Worm (Caenorhabditis elegans) whole organism, L4 larva: ENCODE data around the gene tbc-13.
A peak's percentile ranks its signal among the peaks of the same experiment; 100 is the strongest.

Experiments
- F26F4.8 ChIP-seq: fragments of 200-800 bp; sonication (Bioruptor generic); conservative IDR thresholded peaks from 2 replicates; pipeline ENCODE4 v1.3.6; 2022; ENCODE audit warnings: missing genetic modification characterization, missing compliant biosample characterization
- F37D6.2 ChIP-seq: sonication (generic microtip); optimal IDR thresholded peaks from 2 replicates; lab custom pipeline; 2016; ENCODE audit warnings: mild to moderate bottlenecking, missing genetic modification characterization, missing compliant biosample characterization
- F49E8.2 ChIP-seq: sonication (generic microtip); optimal IDR thresholded peaks from 2 replicates; lab custom pipeline; 2016; ENCODE audit warnings: missing compliant biosample characterization, mild to moderate bottlenecking, missing genetic modification characterization, borderline replicate concordance
- R02D3.7 ChIP-seq: fragments of 150-350 bp; sonication (generic microtip); optimal IDR thresholded peaks from 3 replicates; lab custom pipeline; 2014; ENCODE audit warnings: missing biosample characterization, missing genetic modification characterization
- Y48G9A.11 ChIP-seq: fragments of 200-800 bp; sonication (Bioruptor generic); IDR thresholded peaks from 2 replicates; pipeline ENCODE4 v1.3.6; 2022; ENCODE audit warnings: missing genetic modification reagents, missing genetic modification characterization, missing compliant biosample characterization
- ZK337.2 ChIP-seq: fragments of 200-800 bp; sonication (Bioruptor generic); IDR thresholded peaks from 2 replicates; pipeline ENCODE4 v1.3.6; 2022; ENCODE audit warnings: missing genetic modification reagents, missing genetic modification characterization, missing compliant biosample characterization
- aha-1 ChIP-seq: fragments of 150-350 bp; peaks from one replicate; lab custom pipeline; 2014; ENCODE audit warnings: missing biosample characterization, missing genetic modification characterization
- arid-1 ChIP-seq: fragments of 200-800 bp; sonication (Bioruptor generic); conservative IDR thresholded peaks from 2 replicates; pipeline ENCODE4 v1.3.6; 2022; ENCODE audit warnings: missing genetic modification reagents, missing genetic modification characterization, missing compliant biosample characterization
- attf-4 ChIP-seq: sonication (generic microtip); optimal IDR thresholded peaks from 3 replicates; lab custom pipeline; 2017; ENCODE audit warnings: missing biosample characterization, missing genetic modification characterization
- ceh-20 ChIP-seq: fragments of 200-800 bp; sonication (Bioruptor generic); IDR thresholded peaks from 2 replicates; pipeline ENCODE4 v1.3.6; 2022; ENCODE audit warnings: missing genetic modification reagents, missing genetic modification characterization, missing compliant biosample characterization
- ceh-28 ChIP-seq: fragments of 150-350 bp; optimal IDR thresholded peaks from 2 replicates; lab custom pipeline; 2014; ENCODE audit warnings: missing biosample characterization, missing genetic modification reagents, missing genetic modification characterization
- ceh-32 ChIP-seq: sonication (generic microtip); optimal IDR thresholded peaks from 2 replicates; lab custom pipeline; 2016; ENCODE audit warnings: mild to moderate bottlenecking, missing genetic modification characterization, missing compliant biosample characterization; ENCODE audit not compliant: poor library complexity
- cey-2 ChIP-seq: sonication (generic microtip); optimal IDR thresholded peaks from 3 replicates; lab custom pipeline; 2017; ENCODE audit warnings: missing genetic modification characterization, mild to moderate bottlenecking, missing compliant biosample characterization, antibody characterized with exemption, borderline replicate concordance; ENCODE audit not compliant: insufficient read depth
- daf-16 ChIP-seq, 3 experiments: sonication (generic microtip); optimal IDR thresholded peaks; 2 replicates each; lab custom pipeline; 2016 to 2017; ENCODE audit warnings: missing genetic modification characterization in 3 of 3, missing genetic modification reagents in 3 of 3, mild to moderate bottlenecking in 2 of 3, missing compliant biosample characterization in 2 of 3, missing biosample characterization in 1 of 3, moderate library complexity in 1 of 3
- daf-8 ChIP-seq: fragments of 200-800 bp; sonication (Bioruptor generic); IDR thresholded peaks from 2 replicates; pipeline ENCODE4 v1.3.6; 2022; ENCODE audit warnings: missing genetic modification characterization, missing compliant biosample characterization
- dmd-8 ChIP-seq: fragments of 200-800 bp; sonication (Bioruptor generic); IDR thresholded peaks from 2 replicates; pipeline ENCODE4 v1.3.6; 2022; ENCODE audit warnings: missing genetic modification characterization, missing compliant biosample characterization
- dmd-9 ChIP-seq: fragments of 200-800 bp; sonication (Bioruptor generic); IDR thresholded peaks from 2 replicates; pipeline ENCODE4 v1.3.6; 2022; ENCODE audit warnings: missing genetic modification reagents, missing genetic modification characterization, missing compliant biosample characterization
- duxl-1 ChIP-seq: sonication (generic microtip); optimal IDR thresholded peaks from 2 replicates; lab custom pipeline; 2016; ENCODE audit warnings: mild to moderate bottlenecking, missing genetic modification characterization, moderate library complexity, missing compliant biosample characterization; ENCODE audit not compliant: poor library complexity
- egl-27 ChIP-seq: sonication (generic microtip); optimal IDR thresholded peaks from 3 replicates; lab custom pipeline; 2017; ENCODE audit warnings: missing biosample characterization, missing genetic modification reagents, missing genetic modification characterization
- egl-43 ChIP-seq: fragments of 200-800 bp; sonication (Bioruptor generic); IDR thresholded peaks from 2 replicates; pipeline ENCODE4 v1.3.6; 2022; ENCODE audit warnings: missing genetic modification reagents, missing genetic modification characterization, missing compliant biosample characterization
- fkh-10 ChIP-seq: fragments of 150-350 bp; optimal IDR thresholded peaks from 2 replicates; lab custom pipeline; 2014; ENCODE audit warnings: missing biosample characterization, missing genetic modification reagents, missing genetic modification characterization
- hif-1 ChIP-seq, 2 experiments: sonication (generic microtip); optimal IDR thresholded peaks; 2 replicates each; lab custom pipeline; 2016 to 2017; ENCODE audit warnings: missing compliant biosample characterization in 2 of 2, missing genetic modification characterization in 2 of 2, missing genetic modification reagents in 2 of 2, missing genotype in 2 of 2, mild to moderate bottlenecking in 1 of 2
- hlh-30 ChIP-seq: sonication (generic microtip); optimal IDR thresholded peaks from 2 replicates; lab custom pipeline; 2017; ENCODE audit warnings: antibody characterized with exemption, mild to moderate bottlenecking, missing genetic modification characterization, missing compliant biosample characterization; ENCODE audit not compliant: insufficient read depth
- jun-1 ChIP-seq: fragments of 150-350 bp; optimal IDR thresholded peaks from 2 replicates; lab custom pipeline; 2014; ENCODE audit warnings: missing biosample characterization, missing genetic modification reagents, missing genetic modification characterization
- lin-1 ChIP-seq: fragments of 200-800 bp; sonication (Bioruptor generic); IDR thresholded peaks from 2 replicates; pipeline ENCODE4 v1.3.6; 2022; ENCODE audit warnings: missing genetic modification reagents, missing genetic modification characterization, missing compliant biosample characterization
- lin-13 ChIP-seq: fragments of 150-350 bp; optimal IDR thresholded peaks from 2 replicates; lab custom pipeline; 2014; ENCODE audit warnings: missing biosample characterization, missing genetic modification reagents, missing genetic modification characterization
- lin-29 ChIP-seq: fragments of 200-800 bp; sonication (Bioruptor generic); IDR thresholded peaks from 2 replicates; pipeline ENCODE4 v1.3.6; 2022; ENCODE audit warnings: missing genetic modification reagents, missing genetic modification characterization, missing compliant biosample characterization
- lin-38 ChIP-seq: fragments of 200-800 bp; sonication (Bioruptor generic); IDR thresholded peaks from 2 replicates; pipeline ENCODE4 v1.3.6; 2022; ENCODE audit warnings: missing genetic modification reagents, missing genetic modification characterization, missing compliant biosample characterization
- madf-9 ChIP-seq: fragments of 200-800 bp; sonication (Bioruptor generic); conservative IDR thresholded peaks from 2 replicates; pipeline ENCODE4 v1.3.6; 2022; ENCODE audit warnings: missing genetic modification reagents, missing genetic modification characterization, missing compliant biosample characterization
- mdl-1 ChIP-seq, 2 experiments: fragments of 150-350 bp in 1 of 2; sonication (generic microtip) in 1 of 2; optimal IDR thresholded peaks; 2 replicates each; lab custom pipeline; 2014 to 2017; ENCODE audit warnings: missing biosample characterization in 2 of 2, missing genetic modification characterization in 2 of 2
- mdt-29 ChIP-seq: fragments of 200-800 bp; sonication (Bioruptor generic); IDR thresholded peaks from 2 replicates; pipeline ENCODE4 v1.3.6; 2022; ENCODE audit warnings: missing genetic modification reagents, missing genetic modification characterization, missing compliant biosample characterization
- mxl-3 ChIP-seq: fragments of 200-800 bp; sonication (Bioruptor generic); optimal IDR thresholded peaks from 2 replicates; lab custom pipeline; 2018; ENCODE audit warnings: mild to moderate bottlenecking, missing genetic modification characterization, missing compliant biosample characterization
- nhr-102 ChIP-seq: sonication (generic microtip); optimal IDR thresholded peaks from 2 replicates; lab custom pipeline; 2016; ENCODE audit warnings: mild to moderate bottlenecking, missing genetic modification characterization, moderate library complexity, missing compliant biosample characterization
- nhr-28 ChIP-seq: fragments of 150-350 bp; optimal IDR thresholded peaks from 2 replicates; lab custom pipeline; 2014; ENCODE audit warnings: missing biosample characterization, missing genetic modification characterization
- nhr-42 ChIP-seq: fragments of 200-800 bp; sonication (Bioruptor generic); IDR thresholded peaks from 2 replicates; pipeline ENCODE4 v1.3.6; 2022; ENCODE audit warnings: missing genetic modification characterization, missing compliant biosample characterization
- nhr-48 ChIP-seq: sonication (generic microtip); optimal IDR thresholded peaks from 2 replicates; lab custom pipeline; 2016; ENCODE audit warnings: mild to moderate bottlenecking, missing genetic modification characterization, missing compliant biosample characterization
- nhr-6 ChIP-seq: fragments of 150-350 bp; optimal IDR thresholded peaks from 2 replicates; lab custom pipeline; 2014; ENCODE audit warnings: missing biosample characterization, missing genetic modification characterization
- nhr-77 ChIP-seq: fragments of 150-350 bp; optimal IDR thresholded peaks from 2 replicates; lab custom pipeline; 2014; ENCODE audit warnings: missing biosample characterization, missing genetic modification characterization
- pqm-1 ChIP-seq: sonication (generic microtip); optimal IDR thresholded peaks from 2 replicates; lab custom pipeline; 2017; ENCODE audit warnings: missing biosample characterization, missing genetic modification characterization
- skn-1 ChIP-seq: fragments of 150-350 bp; optimal IDR thresholded peaks from 2 replicates; lab custom pipeline; 2014; ENCODE audit warnings: missing biosample characterization, missing genetic modification characterization
- snpc-1.2 ChIP-seq: fragments of 200-800 bp; sonication (Bioruptor generic); IDR thresholded peaks from 2 replicates; pipeline ENCODE4 v1.3.6; 2022; ENCODE audit warnings: missing genetic modification reagents, missing genetic modification characterization, missing compliant biosample characterization
- snpc-4 ChIP-seq: fragments of 150-350 bp; optimal IDR thresholded peaks from 2 replicates; lab custom pipeline; 2014; ENCODE audit warnings: missing biosample characterization, missing genetic modification characterization
- spr-1 ChIP-seq: sonication (generic microtip); optimal IDR thresholded peaks from 2 replicates; lab custom pipeline; 2016; ENCODE audit warnings: mild to moderate bottlenecking, missing genetic modification characterization, missing compliant biosample characterization
- tag-97 ChIP-seq: fragments of 200-800 bp; sonication (Bioruptor generic); IDR thresholded peaks from 2 replicates; pipeline ENCODE4 v1.3.6; 2022; ENCODE audit warnings: missing genetic modification characterization, missing compliant biosample characterization
- unc-39 ChIP-seq: sonication (generic microtip); optimal IDR thresholded peaks from 2 replicates; lab custom pipeline; 2017; ENCODE audit warnings: missing biosample characterization, missing genetic modification characterization
- unc-62 ChIP-seq, 3 experiments: fragments of 150-350 bp in 1 of 3; sonication (generic microtip); optimal IDR thresholded peaks in 2 of 3; peaks in 1 of 3; 1 replicate in 1 of 3; 2 replicates in 2 of 3; lab custom pipeline; 2014 to 2017; ENCODE audit warnings: missing biosample characterization in 3 of 3, missing genetic modification characterization in 3 of 3, missing genetic modification reagents in 3 of 3, missing genotype in 1 of 3
- zag-1 ChIP-seq: fragments of 150-350 bp; optimal IDR thresholded peaks from 2 replicates; lab custom pipeline; 2014; ENCODE audit warnings: missing biosample characterization, missing genetic modification characterization
- zfp-3 ChIP-seq: fragments of 200-800 bp; sonication (Bioruptor generic); conservative IDR thresholded peaks from 2 replicates; pipeline ENCODE4 v1.3.6; 2022; ENCODE audit warnings: missing genetic modification reagents, missing genetic modification characterization, missing compliant biosample characterization
- zip-11 ChIP-seq: fragments of 200-800 bp; sonication (Bioruptor generic); IDR thresholded peaks from 2 replicates; pipeline ENCODE4 v1.3.6; 2022; ENCODE audit warnings: missing genetic modification characterization, missing compliant biosample characterization
- zip-2 ChIP-seq: fragments of 150-350 bp; optimal IDR thresholded peaks from 2 replicates; lab custom pipeline; 2014; ENCODE audit warnings: missing biosample characterization, missing genetic modification characterization
- ztf-7 ChIP-seq: fragments of 150-350 bp; optimal IDR thresholded peaks from 2 replicates; lab custom pipeline; 2014; ENCODE audit warnings: missing biosample characterization, missing genetic modification characterization

tbc-13 gene

DNA sequence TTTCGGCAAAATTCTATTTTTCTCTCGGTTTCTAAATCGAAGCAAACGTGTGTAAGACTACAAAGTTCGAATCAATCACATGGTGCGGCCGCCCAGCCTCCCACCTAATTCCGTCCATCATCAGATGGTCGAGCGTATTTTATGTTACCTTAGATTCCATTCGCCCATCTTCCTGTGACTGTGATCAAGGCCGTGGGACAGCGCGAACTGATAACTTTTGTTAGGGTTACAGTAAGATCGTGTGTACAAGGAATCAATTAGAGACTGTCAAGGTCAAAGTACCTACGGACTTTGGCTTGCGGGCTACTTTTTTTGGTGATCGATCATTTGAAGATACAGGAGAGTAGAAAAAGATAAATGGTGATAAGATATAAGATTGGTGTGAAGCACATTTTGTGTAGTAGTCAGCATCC lies 38.2 kb downstream of the tbc-13 start (continued):
- TF ChIP-seq lin-1 (GFP tag; lab: Robert Waterston, UW) (no peak), nhr-102 (peak; percentile 22), unc-62 (GFP tag; optimal IDR thresholded peaks at IDR 0.05 in 1 of 2; lab: Kevin White, UChicago) (peak in 1 of 2 experiments; percentile 96), unc-62 (tag; optimal IDR thresholded peaks at IDR 0.05; lab: Kevin White, UChicago) (no peak), jun-1 (no peak), daf-8 (GFP tag; lab: Robert Waterston, UW) (no peak), aha-1 (peak; percentile 95), F49E8.2 (tag; lab: Kevin White, UChicago) (no peak), ztf-7 (no peak), snpc-1.2 (GFP tag; lab: Robert Waterston, UW) (no peak), Y48G9A.11 (GFP tag; lab: Robert Waterston, UW) (no peak), mxl-3 (GFP tag; lab: Kevin White, UChicago) (peak; percentile 85), dmd-8 (no peak), nhr-6 (no peak), daf-16 (GFP tag; optimal IDR thresholded peaks at IDR 0.05; lab: Kevin White, UChicago) (no peak), daf-16 (tag; optimal IDR thresholded peaks at IDR 0.05; lab: Kevin White, UChicago) (no peak), duxl-1 (tag; lab: Kevin White, UChicago) (no peak), dmd-9 (GFP tag; lab: Robert Waterston, UW) (no peak), ceh-20 (GFP tag; lab: Robert Waterston, UW) (0 out of 2 replicates have a peak, but pooled peaks have one; percentile 22), pqm-1 (no peak), ceh-28 (tag; lab: Kevin White, UChicago) (no peak), nhr-42 (GFP tag; lab: Robert Waterston, UW) (no peak), R02D3.7 (no peak), lin-29 (GFP tag; lab: Robert Waterston, UW) (no peak), spr-1 (tag; lab: Kevin White, UChicago) (peak; percentile 34), zip-11 (GFP tag; lab: Robert Waterston, UW) (no peak), egl-43 (no peak), F37D6.2 (tag; lab: Kevin White, UChicago) (no peak), ceh-32 (tag; lab: Kevin White, UChicago) (no peak), cey-2 (tag; lab: Kevin White, UChicago) (peak; percentile 61), hlh-30 (peak; percentile 87), skn-1 (tag; lab: Kevin White, UChicago) (no peak), nhr-48 (tag; lab: Kevin White, UChicago) (peak; percentile 81), zag-1 (tag; lab: Kevin White, UChicago) (no peak), attf-4 (tag; lab: Kevin White, UChicago) (no peak), lin-13 (GFP tag; lab: Kevin White, UChicago) (no peak), hif-1 (tag; optimal IDR thresholded peaks at IDR 0.05; lab: Kevin White, UChicago) (peak in 1 of 2 experiments; percentile 53), F26F4.8 (no peak), tag-97 (GFP tag; lab: Robert Waterston, UW) (no peak), nhr-77 (tag; lab: Kevin White, UChicago) (peak; percentile 29), zfp-3 (GFP tag; lab: Robert Waterston, UW) (no peak), unc-39 (tag; lab: Kevin White, UChicago) (no peak), mdt-29 (GFP tag; lab: Robert Waterston, UW) (no peak), lin-38 (no peak), nhr-28 (tag; lab: Kevin White, UChicago) (peak; percentile 96), madf-9 (GFP tag; lab: Robert Waterston, UW) (no peak), mdl-1 (tag; optimal IDR thresholded peaks at IDR 0.05; lab: Kevin White, UChicago) (peak; percentile 10 to 65), zip-2 (tag; lab: Kevin White, UChicago) (no peak), ZK337.2 (GFP tag; lab: Robert Waterston, UW) (no peak), fkh-10 (GFP tag; lab: Kevin White, UChicago) (no peak), arid-1 (no peak), egl-27 (tag; lab: Kevin White, UChicago) (no peak), snpc-4 (tag; lab: Kevin White, UChicago) (no peak)
